Fruit fly (Drosophila melanogaster): ENCODE measurements around the gene CG9400.

dm6 chrX:14247035-14247786, 42.0 kb downstream of the CG9400 start, which contains the start of gene mud:
- TF ChIP-seq CG34367 (tag; optimal IDR thresholded peaks at IDR 0.05) (no peak), CG8159 (tag; optimal IDR thresholded peaks at IDR 0.05) (no peak), gl (tag; optimal IDR thresholded peaks at IDR 0.05) (no peak), CG8301 (tag; optimal IDR thresholded peaks at IDR 0.05) (no peak), CG15710 (tag; optimal IDR thresholded peaks at IDR 0.05) (no peak), CG9948 (tag; optimal IDR thresholded peaks at IDR 0.05) (no peak), CG4496 (GFP tag; IDR thresholded peaks at IDR 0.05) (no peak; the same call in 2 of the 3 replicates), EcR (GFP tag; optimal IDR thresholded peaks at IDR 0.05) (no peak), CG32121 (GFP tag; IDR thresholded peaks at IDR 0.05) (no peak), Pif1B (GFP tag; optimal IDR thresholded peaks at IDR 0.05) (no peak), rn (GFP tag; IDR thresholded peaks at IDR 0.05) (no peak), CG14655 (GFP tag; optimal IDR thresholded peaks at IDR 0.05) (no peak)
